Worm (Caenorhabditis elegans) whole organism, late embryonic: Measurements from ENCODE around the gene cutl-19.

Experiments used
- T23F11.4 ChIP-seq: fragments of 200-800 bp; sonication (Bioruptor generic); optimal IDR thresholded peaks from 2 replicates; lab custom pipeline; 2018; ENCODE audit warnings: mild to moderate bottlenecking, missing genetic modification characterization, missing compliant biosample characterization
- Y22D7AL.16 ChIP-seq: sonication (generic microtip); optimal IDR thresholded peaks from 2 replicates; lab custom pipeline; 2016; ENCODE audit warnings: missing genetic modification characterization, missing compliant biosample characterization
- ahr-1 ChIP-seq: sonication (generic microtip); optimal IDR thresholded peaks from 2 replicates; lab custom pipeline; 2016; ENCODE audit warnings: missing genetic modification characterization, missing compliant biosample characterization
- ceh-22 ChIP-seq: sonication (generic microtip); optimal IDR thresholded peaks from 2 replicates; lab custom pipeline; 2017; ENCODE audit warnings: missing biosample characterization, missing genetic modification characterization
- ceh-31 ChIP-seq: sonication (generic microtip); optimal IDR thresholded peaks from 2 replicates; lab custom pipeline; 2016; ENCODE audit warnings: missing genetic modification characterization, missing compliant biosample characterization
- che-1 ChIP-seq: sonication (generic microtip); optimal IDR thresholded peaks from 2 replicates; lab custom pipeline; 2016; ENCODE audit warnings: mild to moderate bottlenecking, missing genetic modification characterization, missing compliant biosample characterization
- fkh-10 ChIP-seq: fragments of 150-350 bp; optimal IDR thresholded peaks from 2 replicates; lab custom pipeline; 2014; ENCODE audit warnings: missing biosample characterization, missing genetic modification reagents, missing genetic modification characterization
- fkh-6 ChIP-seq: sonication (generic microtip); optimal IDR thresholded peaks from 2 replicates; lab custom pipeline; 2016; ENCODE audit warnings: missing genetic modification characterization, missing compliant biosample characterization
- hlh-15 ChIP-seq: sonication (generic microtip); optimal IDR thresholded peaks from 2 replicates; lab custom pipeline; 2016; ENCODE audit warnings: missing genetic modification characterization, missing compliant biosample characterization
- hlh-8 ChIP-seq: sonication (generic microtip); optimal IDR thresholded peaks from 2 replicates; lab custom pipeline; 2016; ENCODE audit warnings: missing genotype, missing genetic modification characterization, missing compliant biosample characterization
- pqm-1 ChIP-seq: sonication (generic microtip); optimal IDR thresholded peaks from 2 replicates; lab custom pipeline; 2016; ENCODE audit warnings: missing genetic modification characterization, missing compliant biosample characterization
- sox-4 ChIP-seq: sonication (generic microtip); optimal IDR thresholded peaks from 2 replicates; lab custom pipeline; 2017; ENCODE audit warnings: mild to moderate bottlenecking, missing genetic modification characterization, inconsistent platforms, missing compliant biosample characterization
- tbx-2 ChIP-seq: sonication (generic microtip); optimal IDR thresholded peaks from 2 replicates; lab custom pipeline; 2016; ENCODE audit warnings: missing genetic modification characterization, missing compliant biosample characterization
- zip-5 ChIP-seq: sonication (generic microtip); optimal IDR thresholded peaks from 2 replicates; lab custom pipeline; 2016; ENCODE audit warnings: missing genetic modification characterization, missing compliant biosample characterization

- no peak for TF ChIP-seq ceh-22 (tag; lab: Kevin White, UChicago)
- TF ChIP-seq ceh-31 (tag; lab: Kevin White, UChicago) = no peak
- TF ChIP-seq sox-4 = no peak
- no peak for TF ChIP-seq T23F11.4 (GFP tag; lab: Kevin White, UChicago)
- TF ChIP-seq fkh-10 (GFP tag; lab: Kevin White, UChicago) = no peak
- no peak for TF ChIP-seq fkh-6 (tag; lab: Kevin White, UChicago)
- no peak for TF ChIP-seq tbx-2 (tag; lab: Kevin White, UChicago)
- TF ChIP-seq zip-5 (tag; lab: Kevin White, UChicago) = no peak
- TF ChIP-seq Y22D7AL.16 (tag; lab: Kevin White, UChicago) = no peak
- TF ChIP-seq pqm-1 (tag; lab: Kevin White, UChicago) = no peak
- no peak for TF ChIP-seq hlh-15 (tag; lab: Kevin White, UChicago)
- no peak for TF ChIP-seq hlh-8 (tag; lab: Kevin White, UChicago)
- no peak for TF ChIP-seq che-1
- TF ChIP-seq ahr-1 (tag; lab: Kevin White, UChicago) = no peak
These were observed 17.8 kb downstream of the cutl-19 start, which contains the start of gene emb-8 for ce11 chrIII:5199577-5199976.
